Worm (Caenorhabditis elegans): Measurements from ENCODE around the gene C53D6.6.

DNA sequence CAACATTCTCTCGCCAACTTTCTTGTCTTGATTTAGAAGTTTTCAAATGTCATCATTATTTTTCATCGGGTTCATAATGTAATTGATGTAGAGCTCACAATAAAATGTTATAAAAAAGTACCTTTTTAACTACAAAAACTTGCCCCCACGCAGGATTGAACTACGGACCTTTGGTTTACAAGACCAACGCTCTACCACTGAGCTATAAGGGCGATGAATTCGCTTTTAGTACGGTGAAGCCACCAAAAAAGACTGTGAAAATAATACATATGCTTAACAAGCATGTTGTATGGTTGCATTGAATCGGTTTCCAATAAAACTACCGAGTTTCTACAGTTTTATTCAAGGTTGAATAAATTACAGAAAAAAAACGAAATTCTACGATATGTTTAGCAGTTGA, 31.8 kb downstream of the C53D6.6 start:
- TF ChIP-seq ceh-13 (GFP tag; optimal IDR thresholded peaks at IDR 0.05): no peak
- TF ChIP-seq B0310.2 (tag; optimal IDR thresholded peaks at IDR 0.05): no peak
- no peak for TF ChIP-seq hmg-4 (GFP tag; optimal IDR thresholded peaks at IDR 0.05)
- no peak for TF ChIP-seq flt-1 (GFP tag; IDR thresholded peaks at IDR 0.05)
- TF ChIP-seq ama-1 (optimal IDR thresholded peaks at IDR 0.05): no peak

All from whole organism, early embryonic.